Fruit fly (Drosophila melanogaster) whole organism, pupa: ENCODE data around the gene CG42728.

Experiments
- CG10348 ChIP-seq: fragments of 200-800 bp; sonication (Bioruptor generic); IDR thresholded peaks from 2 replicates; pipeline ENCODE4 v1.3.6; 2022; ENCODE audit warnings: missing biosample characterization, missing genetic modification characterization
- CG13204 ChIP-seq: fragments of 200-800 bp; sonication (Bioruptor generic); optimal IDR thresholded peaks from 2 replicates; lab custom pipeline; 2018; ENCODE audit warnings: missing biosample characterization, mild to moderate bottlenecking, missing genetic modification characterization, moderate library complexity
- CG14655 ChIP-seq: fragments of 200-800 bp; sonication (Bioruptor generic); optimal IDR thresholded peaks from 3 replicates; lab custom pipeline; 2017; ENCODE audit warnings: mild to moderate bottlenecking, missing biosample characterization, missing genetic modification reagents, missing genetic modification characterization
- CG32121 ChIP-seq: fragments of 200-800 bp; sonication (Bioruptor generic); IDR thresholded peaks from 2 replicates; pipeline ENCODE4 v1.3.6; 2022; ENCODE audit warnings: missing biosample characterization, missing genetic modification characterization
- CG8301 ChIP-seq: fragments of 200-800 bp; sonication (Bioruptor generic); optimal IDR thresholded peaks from 2 replicates; lab custom pipeline; 2018; ENCODE audit warnings: missing biosample characterization, mild to moderate bottlenecking, missing genetic modification characterization
- EcR ChIP-seq: fragments of 200-800 bp; sonication (Bioruptor generic); optimal IDR thresholded peaks from 3 replicates; lab custom pipeline; 2019; ENCODE audit warnings: missing biosample characterization, missing genetic modification characterization, mild to moderate bottlenecking, moderate library complexity, missing genetic modification reagents
- Ets98B ChIP-seq: fragments of 200-800 bp; sonication (Bioruptor generic); IDR thresholded peaks from 2 replicates; pipeline ENCODE4 v1.3.6; 2022; ENCODE audit warnings: missing biosample characterization, missing genetic modification characterization
- Pif1B ChIP-seq: fragments of 200-800 bp; sonication (Bioruptor generic); optimal IDR thresholded peaks from 3 replicates; lab custom pipeline; 2016; ENCODE audit warnings: missing biosample characterization, missing genetic modification characterization
- rn ChIP-seq: fragments of 200-800 bp; sonication (Bioruptor generic); IDR thresholded peaks from 2 replicates; pipeline ENCODE4 v1.3.6; 2022; ENCODE audit warnings: missing biosample characterization, missing genetic modification characterization

DNA sequence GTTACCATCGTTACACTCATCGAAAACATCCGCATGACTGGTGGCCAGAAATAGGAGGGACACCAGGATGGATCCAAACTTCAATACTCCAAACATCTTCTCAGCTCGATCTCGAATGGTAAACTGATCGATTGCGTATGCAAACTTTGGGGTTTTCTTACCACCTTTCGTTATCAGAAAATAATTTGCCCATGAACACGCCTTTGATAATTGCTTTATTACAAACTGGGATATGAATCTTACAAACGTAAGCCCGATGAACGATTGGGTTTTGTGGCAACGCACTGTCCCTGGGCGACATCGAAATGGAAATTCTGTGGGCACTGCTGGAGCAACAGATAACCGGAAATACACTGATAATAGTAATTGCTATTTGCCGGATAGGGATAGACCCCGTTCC, 1.3 kb downstream of the CG42728 start, which contains the start of gene CG33985:
- TF ChIP-seq EcR (GFP tag; lab: Kevin White, UChicago) (no peak), CG14655 (GFP tag; lab: Kevin White, UChicago) (no peak), CG8301 (no peak), CG10348 (GFP tag; lab: Robert Waterston, UW) (no peak), rn (GFP tag; lab: Robert Waterston, UW) (no peak), CG32121 (GFP tag; lab: Robert Waterston, UW) (no peak), CG13204 (no peak), Pif1B (no peak), Ets98B (GFP tag; lab: Robert Waterston, UW) (no peak)
